Worm (Caenorhabditis elegans): Measurements from ENCODE around the gene K09G1.1.

ce11 chrV:9630542-9630941 lies 47.2 kb downstream of the K09G1.1 start:
- TF ChIP-seq nhr-237 (tag; optimal IDR thresholded peaks at IDR 0.05) (no peak), nhr-12 (tag; optimal IDR thresholded peaks at IDR 0.05) (no peak), unc-62 (GFP tag; optimal IDR thresholded peaks at IDR 0.05) (no peak), blmp-1 (tag; optimal IDR thresholded peaks at IDR 0.05) (no peak)
